Fruit fly (Drosophila melanogaster) whole organism, embryonic: ENCODE results near the gene TTLL5.
"Not testable (repeated sequence)": the region's sequence is repeated elsewhere in the genome, so short reads cannot be mapped to it uniquely, and the experiment has no call there.

Experiments
- Ada2b ChIP-seq: fragments of 200-800 bp; sonication (Bioruptor generic); IDR thresholded peaks from 2 replicates; pipeline ENCODE4 v1.3.6; 2022; ENCODE audit warnings: missing biosample characterization, missing genetic modification characterization
- Adf1 ChIP-seq: fragments of 200-800 bp; sonication (Bioruptor generic); IDR thresholded peaks from 2 replicates; pipeline ENCODE4 v1.3.6; 2022; ENCODE audit warnings: missing biosample characterization, missing genetic modification characterization
- Aef1 ChIP-seq: fragments of 200-800 bp; sonication (Bioruptor generic); IDR thresholded peaks from 3 replicates; pipeline ENCODE4 v1.3.6; 2022; ENCODE audit warnings: missing biosample characterization, missing genetic modification characterization
- C15 ChIP-seq: fragments of 200-800 bp; sonication (Bioruptor generic); IDR thresholded peaks from 3 replicates; pipeline ENCODE4 v1.3.6; 2022; ENCODE audit warnings: missing biosample characterization, missing genetic modification characterization
- CG10209 ChIP-seq: fragments of 200-800 bp; sonication (Bioruptor generic); optimal IDR thresholded peaks from 3 replicates; lab custom pipeline; 2017; ENCODE audit warnings: missing biosample characterization, mild to moderate bottlenecking, missing genetic modification characterization, missing genetic modification reagents
- CG1024 ChIP-seq: fragments of 200-800 bp; sonication (Bioruptor generic); IDR thresholded peaks from 2 replicates; pipeline ENCODE4 v1.3.6; 2022; ENCODE audit warnings: missing biosample characterization, missing genetic modification characterization
- CG10267 ChIP-seq: fragments of 200-800 bp; sonication (Bioruptor generic); optimal IDR thresholded peaks from 2 replicates; lab custom pipeline; 2018; ENCODE audit warnings: missing biosample characterization, mild to moderate bottlenecking, missing genetic modification characterization, moderate library complexity
- CG10366 ChIP-seq: fragments of 200-800 bp; sonication (Bioruptor generic); IDR thresholded peaks from 2 replicates; pipeline ENCODE4 v1.3.6; 2022; ENCODE audit warnings: missing biosample characterization, missing genetic modification characterization
- CG10543 ChIP-seq: fragments of 200-800 bp; sonication (Bioruptor generic); optimal IDR thresholded peaks from 3 replicates; lab custom pipeline; 2017; ENCODE audit warnings: missing biosample characterization, mild to moderate bottlenecking, missing genetic modification characterization, moderate library complexity
- CG11456 ChIP-seq: fragments of 200-800 bp; sonication (Bioruptor generic); IDR thresholded peaks from 3 replicates; pipeline ENCODE4 v1.3.6; 2022; ENCODE audit warnings: missing biosample characterization, missing genetic modification characterization
- CG12104 ChIP-seq: fragments of 200-800 bp; sonication (Bioruptor generic); optimal IDR thresholded peaks from 3 replicates; lab custom pipeline; 2016; ENCODE audit warnings: missing biosample characterization, missing genetic modification characterization
- CG13624 ChIP-seq: fragments of 200-800 bp; sonication (Bioruptor generic); optimal IDR thresholded peaks from 2 replicates; lab custom pipeline; 2016; ENCODE audit warnings: missing biosample characterization, missing genetic modification characterization
- CG14050 ChIP-seq: fragments of 200-800 bp; sonication (Bioruptor generic); IDR thresholded peaks from 3 replicates; pipeline ENCODE4 v1.3.6; 2022; ENCODE audit warnings: missing biosample characterization, missing genetic modification characterization
- CG14441 ChIP-seq: fragments of 200-800 bp; sonication (Bioruptor generic); IDR thresholded peaks from 2 replicates; pipeline ENCODE4 v1.3.6; 2022; ENCODE audit warnings: missing biosample characterization, missing genetic modification characterization
- CG18599 ChIP-seq: fragments of 200-800 bp; sonication (Bioruptor generic); optimal IDR thresholded peaks from 3 replicates; lab custom pipeline; 2017; ENCODE audit warnings: missing biosample characterization, missing genetic modification characterization, mild to moderate bottlenecking, moderate library complexity, missing genetic modification reagents
- CG18619 ChIP-seq: fragments of 200-800 bp; sonication (Bioruptor generic); optimal IDR thresholded peaks from 3 replicates; lab custom pipeline; 2017; ENCODE audit warnings: missing biosample characterization, mild to moderate bottlenecking, missing genetic modification characterization
- CG2875 ChIP-seq: fragments of 200-800 bp; sonication (Bioruptor generic); optimal IDR thresholded peaks from 2 replicates; lab custom pipeline; 2017; ENCODE audit warnings: missing biosample characterization, mild to moderate bottlenecking, missing genetic modification characterization, missing genetic modification reagents
- CG30403 ChIP-seq: fragments of 200-800 bp; sonication (Bioruptor generic); optimal IDR thresholded peaks from 3 replicates; lab custom pipeline; 2016; ENCODE audit warnings: missing biosample characterization, missing genetic modification characterization
- CG34224 ChIP-seq: fragments of 200-800 bp; sonication (Bioruptor generic); IDR thresholded peaks from 3 replicates; pipeline ENCODE4 v1.3.6; 2022; ENCODE audit warnings: missing biosample characterization, missing genetic modification characterization; ENCODE audit not compliant: partially characterized antibody
- CG34376 ChIP-seq: fragments of 200-800 bp; sonication (Bioruptor generic); optimal IDR thresholded peaks from 2 replicates; lab custom pipeline; 2018; ENCODE audit warnings: missing biosample characterization, mild to moderate bottlenecking, missing genetic modification characterization
- CG3847 ChIP-seq: fragments of 200-800 bp; sonication (Bioruptor generic); IDR thresholded peaks from 2 replicates; pipeline ENCODE4 v1.3.6; 2022; ENCODE audit warnings: missing biosample characterization, missing genetic modification characterization
- CG4424 ChIP-seq: fragments of 200-800 bp; sonication (Bioruptor generic); optimal IDR thresholded peaks from 3 replicates; lab custom pipeline; 2016; ENCODE audit warnings: missing biosample characterization, missing genetic modification characterization
- CG4707 ChIP-seq: fragments of 200-800 bp; sonication (Bioruptor generic); optimal IDR thresholded peaks from 2 replicates; lab custom pipeline; 2018; ENCODE audit warnings: missing biosample characterization, mild to moderate bottlenecking, missing genetic modification characterization, moderate library complexity
- CG6272 ChIP-seq: fragments of 200-800 bp; sonication (Bioruptor generic); IDR thresholded peaks from 2 replicates; pipeline ENCODE4 v1.3.6; 2022; ENCODE audit warnings: missing biosample characterization, missing genetic modification characterization
- CG6813 ChIP-seq: fragments of 200-800 bp; sonication (Bioruptor generic); optimal IDR thresholded peaks from 2 replicates; lab custom pipeline; 2017; ENCODE audit warnings: missing biosample characterization, missing genetic modification characterization, mild to moderate bottlenecking, moderate library complexity, missing genetic modification reagents
- CG7357 ChIP-seq: fragments of 200-800 bp; sonication (Bioruptor generic); IDR thresholded peaks from 3 replicates; pipeline ENCODE4 v1.3.6; 2022; ENCODE audit warnings: missing biosample characterization, missing genetic modification characterization
- CG7372 ChIP-seq: fragments of 200-800 bp; sonication (Bioruptor generic); IDR thresholded peaks from 2 replicates; pipeline ENCODE4 v1.3.6; 2022; ENCODE audit warnings: missing biosample characterization, missing genetic modification characterization
- Dref ChIP-seq: fragments of 200-800 bp; sonication (Bioruptor generic); IDR thresholded peaks from 2 replicates; pipeline ENCODE4 v1.3.6; 2022; ENCODE audit warnings: missing biosample characterization, missing genetic modification characterization
- HLH3B ChIP-seq: fragments of 200-800 bp; sonication (Bioruptor generic); IDR thresholded peaks from 2 replicates; pipeline ENCODE4 v1.3.6; 2022; ENCODE audit warnings: missing biosample characterization, missing genetic modification characterization
- HLH4C ChIP-seq: fragments of 200-800 bp; sonication (Bioruptor generic); IDR thresholded peaks from 3 replicates; pipeline ENCODE4 v1.3.6; 2022; ENCODE audit warnings: missing biosample characterization, missing genetic modification characterization; ENCODE audit not compliant: partially characterized antibody
- MBD-R2 ChIP-seq: fragments of 200-800 bp; sonication (Bioruptor generic); IDR thresholded peaks from 2 replicates; pipeline ENCODE4 v1.3.6; 2022; ENCODE audit warnings: missing biosample characterization, missing genetic modification characterization
- Med ChIP-seq: fragments of 200-800 bp; sonication (Bioruptor generic); peaks from one replicate; lab custom pipeline; 2016; ENCODE audit warnings: missing biosample characterization, missing genetic modification characterization, mild to moderate bottlenecking, inconsistent platforms, moderate library complexity
- Oaz ChIP-seq: fragments of 200-800 bp; sonication (Bioruptor generic); IDR thresholded peaks from 2 replicates; pipeline ENCODE4 v1.3.6; 2022; ENCODE audit warnings: missing biosample characterization, missing genetic modification characterization
- Opbp ChIP-seq: fragments of 200-800 bp; sonication (Bioruptor generic); IDR thresholded peaks from 3 replicates; pipeline ENCODE4 v1.3.6; 2022; ENCODE audit warnings: missing biosample characterization, missing genetic modification characterization; ENCODE audit not compliant: partially characterized antibody
- Vsx1 ChIP-seq: fragments of 200-800 bp; sonication (Bioruptor generic); optimal IDR thresholded peaks from 2 replicates; lab custom pipeline; 2017; ENCODE audit warnings: missing biosample characterization, mild to moderate bottlenecking, missing genetic modification characterization, missing genetic modification reagents
- ara ChIP-seq: fragments of 200-800 bp; sonication (Bioruptor generic); IDR thresholded peaks from 2 replicates; pipeline ENCODE4 v1.3.6; 2022; ENCODE audit warnings: missing biosample characterization, missing genetic modification characterization
- ato ChIP-seq: fragments of 200-800 bp; sonication (Bioruptor generic); IDR thresholded peaks from 2 replicates; pipeline ENCODE4 v1.3.6; 2022; ENCODE audit warnings: missing biosample characterization, missing genetic modification characterization; ENCODE audit not compliant: partially characterized antibody
- bcd ChIP-seq: fragments of 200-800 bp; sonication (Bioruptor generic); optimal IDR thresholded peaks from 2 replicates; lab custom pipeline; 2017; ENCODE audit warnings: missing biosample characterization, mild to moderate bottlenecking, missing genetic modification characterization
- caup ChIP-seq: fragments of 200-800 bp; sonication (Bioruptor generic); optimal IDR thresholded peaks from 3 replicates; lab custom pipeline; 2017; ENCODE audit warnings: missing biosample characterization, mild to moderate bottlenecking, missing genetic modification characterization, moderate library complexity; ENCODE audit not compliant: severe bottlenecking
- dpn ChIP-seq, 2 experiments: fragments of 200-800 bp; sonication (Bioruptor generic); optimal IDR thresholded peaks; 3 replicates each; lab custom pipeline; 2016; ENCODE audit warnings: missing biosample characterization in 2 of 2, missing genetic modification characterization in 2 of 2
- esg ChIP-seq: fragments of 200-800 bp; sonication (Bioruptor generic); conservative IDR thresholded peaks from 2 replicates; pipeline ENCODE4 v1.3.6; 2022; ENCODE audit warnings: missing biosample characterization, missing genetic modification characterization
- exex ChIP-seq: fragments of 200-800 bp; sonication (Bioruptor generic); optimal IDR thresholded peaks from 4 replicates; lab custom pipeline; 2018; ENCODE audit warnings: missing biosample characterization, mild to moderate bottlenecking, missing genetic modification characterization, moderate library complexity
- gce ChIP-seq: fragments of 200-800 bp; sonication (Bioruptor generic); IDR thresholded peaks from 3 replicates; pipeline ENCODE4 v1.3.6; 2022; ENCODE audit warnings: missing biosample characterization, missing genetic modification characterization
- inv ChIP-seq: fragments of 200-800 bp; sonication (Bioruptor generic); IDR thresholded peaks from 2 replicates; pipeline ENCODE4 v1.3.6; 2022; ENCODE audit warnings: missing biosample characterization, missing genetic modification characterization; ENCODE audit not compliant: partially characterized antibody
- nmo ChIP-seq: fragments of 200-800 bp; sonication (Bioruptor generic); optimal IDR thresholded peaks from 2 replicates; lab custom pipeline; 2018; ENCODE audit warnings: missing biosample characterization, mild to moderate bottlenecking, missing genetic modification characterization, moderate library complexity
- pan ChIP-seq, 4 experiments: fragments of >200 bp in 3 of 4; fragments of 200-800 bp in 1 of 4; sonication (Bioruptor generic) in 1 of 4; optimal IDR thresholded peaks in 3 of 4; IDR thresholded peaks in 1 of 4; 2 replicates each; pipeline versions ENCODE4 v1.3.6 to Lab custom; 2017 to 2022; ENCODE audit warnings: missing biosample characterization in 2 of 4, missing genetic modification characterization in 2 of 4, mixed read lengths in 1 of 4
- sens ChIP-seq: fragments of 200-800 bp; sonication (Bioruptor generic); peaks from one replicate; lab custom pipeline; 2016; ENCODE audit warnings: missing biosample characterization, missing genetic modification characterization
- sim ChIP-seq: fragments of 200-800 bp; sonication (Bioruptor generic); IDR thresholded peaks from 2 replicates; pipeline ENCODE4 v1.3.6; 2022; ENCODE audit warnings: missing biosample characterization, missing genetic modification characterization
- zen ChIP-seq: fragments of 200-800 bp; sonication (Bioruptor generic); optimal IDR thresholded peaks from 3 replicates; lab custom pipeline; 2018; ENCODE audit warnings: missing biosample characterization, mild to moderate bottlenecking, missing genetic modification characterization, moderate library complexity

Gene TTLL5

DNA sequence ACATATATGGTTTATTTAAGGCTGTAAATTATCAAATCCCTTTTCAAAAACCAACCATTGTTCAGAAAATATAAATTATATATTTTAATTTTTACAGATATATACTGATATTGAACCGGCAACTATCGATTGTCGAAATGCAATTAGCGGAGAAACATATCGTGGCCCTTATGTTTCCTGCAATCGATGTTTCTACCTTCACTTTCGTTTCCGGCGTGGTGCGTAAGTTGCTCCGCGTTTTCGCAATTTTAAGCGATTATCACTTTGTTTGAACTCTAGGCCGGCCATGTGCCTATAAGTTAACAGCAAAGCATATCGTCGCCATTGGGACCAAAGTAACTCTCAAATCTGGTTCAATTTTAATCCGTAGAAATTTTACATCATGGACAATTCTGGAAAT, 542 bp upstream of the TTLL5 start, which contains the start of gene vig2 (continued):
- TF ChIP-seq Opbp (GFP tag; lab: Robert Waterston, UW) (peak; percentile 95), CG4707 (peak; percentile 19), CG7372 (GFP tag; lab: Robert Waterston, UW) (peak; percentile 63; the same call in 1 of the 2 replicates), CG1024 (GFP tag; lab: Robert Waterston, UW) (peak; percentile 72), gce (GFP tag; lab: Robert Waterston, UW) (peak; percentile 75; the same call in 2 of the 3 replicates), caup (peak; percentile 73), CG18619 (peak; percentile 71), pan (GFP tag; optimal IDR thresholded peaks at IDR 0.05 in 1 of 2, IDR thresholded peaks at IDR 0.05 in 1 of 2) (peak in 1 of 2 experiments; percentile 80), CG6813 (peak; percentile 59), Vsx1 (peak; percentile 43), esg (peak; percentile 34; the same call in 1 of the 2 replicates), sens (peak; percentile 78), ato (GFP tag; lab: Robert Waterston, UW) (peak; percentile 90), CG12104 (GFP tag; lab: Kevin White, UChicago) (peak; percentile 54), sim (GFP tag; lab: Robert Waterston, UW) (peak; percentile 54; the same call in 1 of the 2 replicates), CG18599 (GFP tag; lab: Kevin White, UChicago) (peak; percentile 38), CG34224 (GFP tag; lab: Robert Waterston, UW) (peak; percentile 64; the same call in 2 of the 3 replicates), Adf1 (peak; percentile 28), C15 (GFP tag; lab: Robert Waterston, UW) (0 out of 3 replicates have a peak, but pooled peaks have one; percentile 63), CG6272 (GFP tag; lab: Robert Waterston, UW) (peak; percentile 80), Oaz (GFP tag; lab: Robert Waterston, UW) (peak; percentile 70), CG10209 (GFP tag; lab: Kevin White, UChicago) (peak; percentile 59), CG10543 (GFP tag; lab: Kevin White, UChicago) (peak; percentile 5), Med (GFP tag; lab: Kevin White, UChicago) (peak; percentile 92), zen (tag; lab: Kevin White, UChicago) (peak; percentile 78), MBD-R2 (GFP tag; lab: Robert Waterston, UW) (peak; percentile 58), bcd (GFP tag; lab: Kevin White, UChicago) (peak; percentile 72), exex (tag; lab: Kevin White, UChicago) (peak; percentile 10), ara (peak; percentile 73), CG30403 (GFP tag; lab: Kevin White, UChicago) (peak; percentile 29), nmo (GFP tag; lab: Kevin White, UChicago) (peak; percentile 55), CG7357 (GFP tag; lab: Robert Waterston, UW) (0 out of 3 replicates have a peak, but pooled peaks have one; percentile 31), Dref (GFP tag; lab: Robert Waterston, UW) (peak; percentile 92), CG3847 (GFP tag; lab: Robert Waterston, UW) (peak; percentile 71), CG14441 (GFP tag; lab: Robert Waterston, UW) (peak; percentile 66), CG10366 (GFP tag; lab: Robert Waterston, UW) (peak; percentile 84), CG34376 (peak; percentile 57), dpn (GFP tag; optimal IDR thresholded peaks at IDR 0.05; lab: Kevin White, UChicago) (peak in 1 of 2 experiments; percentile 41), CG13624 (GFP tag; lab: Kevin White, UChicago) (peak; percentile 18), inv (GFP tag; lab: Robert Waterston, UW) (peak; percentile 87), HLH3B (GFP tag; lab: Robert Waterston, UW) (peak; percentile 70), Ada2b (GFP tag; lab: Robert Waterston, UW) (peak; percentile 29; the same call in 1 of the 2 replicates), CG4424 (peak; percentile 4), CG10267 (peak; percentile 0), Aef1 (GFP tag; lab: Robert Waterston, UW) (peak; percentile 65; the same call in 2 of the 3 replicates), CG14050 (GFP tag; lab: Robert Waterston, UW) (peak; percentile 65; the same call in 2 of the 3 replicates), CG11456 (GFP tag; lab: Robert Waterston, UW) (peak; percentile 92), HLH4C (GFP tag; lab: Robert Waterston, UW) (peak; percentile 73), CG2875 (peak; percentile 33)
- not testable (repeated sequence) for TF ChIP-seq pan (optimal IDR thresholded peaks at IDR 0.05; lab: Kevin White, UChicago)
